Fruit fly (Drosophila melanogaster) Kc167 (cell line): ENCODE data around the gene CG3528.

ENCODE experiments used
- Myc ChIP-seq: fragments of >200 bp; optimal IDR thresholded peaks from 2 replicates; lab custom pipeline; 2017; ENCODE audit warnings: missing external identifiers
- Sin3A ChIP-seq: fragments of >200 bp; optimal IDR thresholded peaks from 2 replicates; lab custom pipeline; 2018; ENCODE audit warnings: missing external identifiers
- h ChIP-seq: fragments of >200 bp; optimal IDR thresholded peaks from 3 replicates; lab custom pipeline; 2018; ENCODE audit warnings: missing external identifiers
- insv ChIP-seq: fragments of >200 bp; optimal IDR thresholded peaks from 3 replicates; lab custom pipeline; 2018; ENCODE audit warnings: missing external identifiers
- psq ChIP-seq: fragments of >200 bp; optimal IDR thresholded peaks from 2 replicates; lab custom pipeline; 2017; ENCODE audit warnings: missing external identifiers
- ttk ChIP-seq: sonication (Bioruptor generic); optimal IDR thresholded peaks from 2 replicates; lab custom pipeline; 2017; ENCODE audit warnings: missing external identifiers

Gene CG3528

dm6 chr2L:2478326-2478725, 39.5 kb downstream of the CG3528 start:
- TF ChIP-seq Sin3A (no peak), insv (no peak), Myc (no peak), h (no peak), ttk (lab: Kevin White, UChicago) (no peak), psq (lab: Kevin White, UChicago) (no peak)

- TF ChIP-seq insv (no peak), h (no peak), psq (lab: Kevin White, UChicago) (no peak), ttk (lab: Kevin White, UChicago) (no peak), Sin3A (no peak), Myc (no peak)
Observed at dm6 chr2L:2473842-2474386, 43.9 kb downstream of the CG3528 start.

- TF ChIP-seq h (no peak), Myc (no peak), ttk (lab: Kevin White, UChicago) (no peak), psq (lab: Kevin White, UChicago) (no peak), Sin3A (no peak), insv (no peak)
Observed at dm6 chr2L:2472740-2473139, 45.1 kb downstream of the CG3528 start.

dm6 chr2L:2470585-2470984, 47.3 kb downstream of the CG3528 start:
- no peak for TF ChIP-seq Myc
- TF ChIP-seq psq (lab: Kevin White, UChicago) = no peak

DNA sequence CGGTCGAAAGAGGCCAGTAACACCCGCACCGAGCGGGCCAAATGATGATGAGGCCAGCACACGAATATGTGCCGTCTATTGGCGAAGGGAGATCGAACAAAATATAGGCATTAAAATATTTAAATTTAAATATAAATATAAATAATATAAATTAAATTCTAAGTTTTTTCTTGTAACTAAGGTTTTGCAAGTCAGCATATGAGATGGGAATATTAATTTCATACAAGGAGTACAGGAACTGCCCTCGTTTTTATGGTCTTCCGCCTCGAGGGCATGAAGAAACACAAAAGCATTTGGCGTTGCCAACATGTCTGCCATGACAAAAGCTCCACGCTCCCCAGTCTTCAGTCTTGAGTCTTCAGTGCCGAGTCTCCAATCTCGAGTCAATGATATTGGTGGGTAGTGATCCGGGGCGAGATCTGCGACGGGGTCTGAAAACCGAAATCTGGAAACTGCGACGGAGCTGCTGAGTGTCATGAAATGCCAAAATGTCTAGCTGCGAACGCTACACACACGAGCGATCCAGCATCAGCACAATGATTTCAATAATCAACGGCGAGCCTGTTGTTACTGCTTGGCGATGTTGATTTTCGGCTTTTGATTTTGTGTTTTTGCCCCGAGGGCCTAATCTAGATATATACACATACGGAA, 50.0 kb downstream of the CG3528 start:
- TF ChIP-seq h = no peak
- no peak for TF ChIP-seq insv
- TF ChIP-seq ttk (lab: Kevin White, UChicago) = no peak
- no peak for TF ChIP-seq psq (lab: Kevin White, UChicago)
- TF ChIP-seq Myc = no peak
- TF ChIP-seq Sin3A = no peak
